Fruit fly (Drosophila melanogaster): Measurements from ENCODE around the gene brk.

Gene brk

DNA sequence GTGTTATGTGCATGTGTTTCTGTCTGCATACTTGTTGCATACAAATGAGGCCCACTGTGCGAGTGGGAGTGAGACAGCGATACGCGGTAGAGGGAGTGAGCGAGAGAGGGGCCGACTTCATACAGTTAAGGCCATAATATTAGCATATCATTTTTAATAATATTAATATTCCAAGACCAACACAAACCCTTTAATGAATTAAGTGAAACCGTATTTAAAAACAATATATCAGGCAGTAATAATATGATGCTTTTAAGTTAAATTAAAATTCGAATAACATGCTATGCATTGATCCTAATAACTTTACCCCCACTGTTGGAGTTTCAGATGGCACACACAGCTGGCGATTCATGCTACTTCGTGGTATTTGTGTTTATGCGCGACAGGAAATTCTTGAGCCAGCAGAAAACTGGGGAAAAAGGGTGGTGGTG is 17.1 kb downstream of the brk start (continued):
- peak; percentile 94 for TF ChIP-seq CG8290 (GFP tag; optimal IDR thresholded peaks at IDR 0.05)
- TF ChIP-seq CG8290 (tag; optimal IDR thresholded peaks at IDR 0.05): peak; percentile 81 to 87
- peak; percentile 97 for TF ChIP-seq nom (GFP tag; optimal IDR thresholded peaks at IDR 0.05)
- peak; percentile 96 for TF ChIP-seq CG10267 (tag; optimal IDR thresholded peaks at IDR 0.05)
- peak; percentile 94 for TF ChIP-seq CG10431 (GFP tag; optimal IDR thresholded peaks at IDR 0.05)
- TF ChIP-seq Fer1 (GFP tag; optimal IDR thresholded peaks at IDR 0.05): peak; percentile 96
- peak; percentile 95 for TF ChIP-seq Fer3 (tag; optimal IDR thresholded peaks at IDR 0.05)
- TF ChIP-seq Ada2b (GFP tag; IDR thresholded peaks at IDR 0.05): peak; percentile 94
- TF ChIP-seq knrl (GFP tag; IDR thresholded peaks at IDR 0.05; ENCODE audit: partially characterized antibody): no peak
- peak; percentile 93 for TF ChIP-seq Hsf (GFP tag; optimal IDR thresholded peaks at IDR 0.05)
- TF ChIP-seq ranshi (GFP tag; IDR thresholded peaks at IDR 0.05): peak; percentile 95
- peak; percentile 79 for TF ChIP-seq CG10321 (GFP tag; IDR thresholded peaks at IDR 0.05)
- no peak for TF ChIP-seq prd (optimal IDR thresholded peaks at IDR 0.05)
- TF ChIP-seq prd (GFP tag; IDR thresholded peaks at IDR 0.05): peak; percentile 96
- TF ChIP-seq CG15269 (tag; optimal IDR thresholded peaks at IDR 0.05): peak; percentile 98
- TF ChIP-seq CG11456 (GFP tag; IDR thresholded peaks at IDR 0.05): peak; percentile 88
- peak; percentile 60 for TF ChIP-seq CG13624 (GFP tag; optimal IDR thresholded peaks at IDR 0.05)
- TF ChIP-seq CG6272 (GFP tag; IDR thresholded peaks at IDR 0.05): peak; percentile 89
- peak; percentile 72; the same call in 1 of the 2 replicates for TF ChIP-seq dati (GFP tag; IDR thresholded peaks at IDR 0.05)
- peak; percentile 95 for TF ChIP-seq Med (GFP tag)
- peak; percentile 61 for TF ChIP-seq Hey (tag; optimal IDR thresholded peaks at IDR 0.05)
- peak; percentile 85; the same call in 1 of the 2 replicates for TF ChIP-seq dan (GFP tag; IDR thresholded peaks at IDR 0.05)
- peak; percentile 94 for TF ChIP-seq Dek (tag; optimal IDR thresholded peaks at IDR 0.05)
- peak; percentile 94 for TF ChIP-seq sisA (GFP tag; IDR thresholded peaks at IDR 0.05)
- peak; percentile 44 for TF ChIP-seq shn (GFP tag; optimal IDR thresholded peaks at IDR 0.05)
- TF ChIP-seq exex (tag; optimal IDR thresholded peaks at IDR 0.05): peak; percentile 80
- peak; percentile 88 for TF ChIP-seq chn (GFP tag; optimal IDR thresholded peaks at IDR 0.05)
- TF ChIP-seq pho (GFP tag; optimal IDR thresholded peaks at IDR 0.05): peak; percentile 78
- peak; percentile 65 for TF ChIP-seq gcm2 (GFP tag; optimal IDR thresholded peaks at IDR 0.05)
- TF ChIP-seq hbn (GFP tag; IDR thresholded peaks at IDR 0.05; ENCODE audit: partially characterized antibody): no peak

dm6 chrX:7328746-7329145 is 21.0 kb downstream of the brk start, which contains the start of gene Acsf3:
Gene Acsf3 (plus strand): TSS chrX:7329046.
- TF ChIP-seq CG11093 (GFP tag; IDR thresholded peaks at IDR 0.05) (no peak), odd (GFP tag; optimal IDR thresholded peaks at IDR 0.05) (no peak), CG12104 (GFP tag; optimal IDR thresholded peaks at IDR 0.05) (no peak), MESR4 (GFP tag; optimal IDR thresholded peaks at IDR 0.05) (no peak), tio (GFP tag; optimal IDR thresholded peaks at IDR 0.05) (no peak), Kr (GFP tag; optimal IDR thresholded peaks at IDR 0.05) (no peak), Chrac-16 (GFP tag; optimal IDR thresholded peaks at IDR 0.05) (no peak), ham (GFP tag; IDR thresholded peaks at IDR 0.05) (no peak), CG11504 (tag; optimal IDR thresholded peaks at IDR 0.05) (no peak), Ets97D (GFP tag; optimal IDR thresholded peaks at IDR 0.05) (no peak), H15 (GFP tag; IDR thresholded peaks at IDR 0.05) (no peak), CG8924 (tag; optimal IDR thresholded peaks at IDR 0.05) (no peak), BEAF-32 (GFP tag; optimal IDR thresholded peaks at IDR 0.05) (no peak), Ssrp (tag; optimal IDR thresholded peaks at IDR 0.05) (no peak), fu2 (GFP tag; optimal IDR thresholded peaks at IDR 0.05) (no peak), Dref (GFP tag; IDR thresholded peaks at IDR 0.05) (no peak), CG8089 (GFP tag; optimal IDR thresholded peaks at IDR 0.05) (no peak), CG6813 (GFP tag; optimal IDR thresholded peaks at IDR 0.05) (no peak), danr (GFP tag; IDR thresholded peaks at IDR 0.05) (no peak), CG7556 (GFP tag; optimal IDR thresholded peaks at IDR 0.05) (no peak)
